Worm (Caenorhabditis elegans) whole organism, early embryonic: ENCODE data around the gene Y55D5A.4.

Source experiments
- B0310.2 ChIP-seq: sonication (generic microtip); optimal IDR thresholded peaks from 2 replicates; lab custom pipeline; 2016; ENCODE audit warnings: mild to moderate bottlenecking, missing genetic modification characterization, missing compliant biosample characterization
- ets-7 ChIP-seq: sonication (generic microtip); optimal IDR thresholded peaks from 2 replicates; lab custom pipeline; 2016; ENCODE audit warnings: missing genotype, missing genetic modification characterization, missing compliant biosample characterization
- flt-1 ChIP-seq: fragments of 200-800 bp; sonication (Bioruptor generic); IDR thresholded peaks from 2 replicates; pipeline ENCODE4 v1.3.6; 2022; ENCODE audit warnings: missing genetic modification characterization, missing compliant biosample characterization
- hmbx-1 ChIP-seq: sonication (generic microtip); optimal IDR thresholded peaks from 2 replicates; lab custom pipeline; 2016; ENCODE audit warnings: mild to moderate bottlenecking, missing genetic modification characterization, missing compliant biosample characterization

DNA sequence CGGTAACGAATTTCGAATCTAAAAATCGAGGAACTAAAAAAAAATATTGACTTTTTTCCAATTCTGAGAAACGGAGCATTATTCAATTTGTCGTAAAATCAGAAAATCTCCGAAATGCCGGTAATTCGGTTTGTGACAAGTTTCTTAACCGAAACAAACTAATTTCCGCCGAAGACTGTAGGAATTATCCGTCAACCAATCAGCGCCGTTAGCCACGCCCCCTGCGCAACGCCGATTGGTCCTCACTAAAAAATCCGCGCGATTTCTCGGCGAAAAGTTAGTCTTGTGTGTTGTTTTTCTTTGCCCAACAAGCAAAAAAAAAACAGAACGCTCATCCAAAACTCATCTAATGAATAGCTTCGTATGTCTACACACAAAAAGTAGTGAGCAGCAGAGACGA lies 30.2 kb upstream of the Y55D5A.4 start:
- TF ChIP-seq flt-1 = no peak
- no peak for TF ChIP-seq ets-7 (tag; lab: Kevin White, UChicago)
- TF ChIP-seq hmbx-1 (tag; lab: Kevin White, UChicago) = no peak
- no peak for TF ChIP-seq B0310.2 (tag; lab: Kevin White, UChicago)
